Worm (Caenorhabditis elegans) whole organism, L4 larva: ENCODE data around the gene F58B4.2.

Experiments used
- D1046.2 ChIP-seq: fragments of 200-800 bp; sonication (Bioruptor generic); IDR thresholded peaks from 2 replicates; pipeline ENCODE4 v1.3.6; 2022; ENCODE audit warnings: missing genetic modification characterization, missing compliant biosample characterization
- F10B5.3 ChIP-seq: sonication (generic microtip); optimal IDR thresholded peaks from 2 replicates; lab custom pipeline; 2016; ENCODE audit warnings: mild to moderate bottlenecking, missing genetic modification characterization, missing compliant biosample characterization
- F44E2.7 ChIP-seq: fragments of 200-800 bp; sonication (Bioruptor generic); IDR thresholded peaks from 2 replicates; pipeline ENCODE4 v2.1.2; 2022; ENCODE audit warnings: missing genetic modification characterization, missing compliant biosample characterization
- R02D3.7 ChIP-seq: fragments of 150-350 bp; sonication (generic microtip); optimal IDR thresholded peaks from 3 replicates; lab custom pipeline; 2014; ENCODE audit warnings: missing biosample characterization, missing genetic modification characterization
- T26A8.4 ChIP-seq: fragments of 200-800 bp; sonication (Bioruptor generic); IDR thresholded peaks from 2 replicates; pipeline ENCODE4 v1.3.6; 2022; ENCODE audit warnings: missing genetic modification characterization, missing compliant biosample characterization
- Y48G9A.11 ChIP-seq: fragments of 200-800 bp; sonication (Bioruptor generic); IDR thresholded peaks from 2 replicates; pipeline ENCODE4 v1.3.6; 2022; ENCODE audit warnings: missing genetic modification reagents, missing genetic modification characterization, missing compliant biosample characterization
- Y5F2A.4 ChIP-seq: fragments of 200-800 bp; sonication (Bioruptor generic); optimal IDR thresholded peaks from 2 replicates; lab custom pipeline; 2018; ENCODE audit warnings: mild to moderate bottlenecking, missing genetic modification characterization, missing compliant biosample characterization
- Y75B8A.6 ChIP-seq: fragments of 200-800 bp; sonication (Bioruptor generic); IDR thresholded peaks from 2 replicates; pipeline ENCODE4 v1.3.6; 2022; ENCODE audit warnings: missing genetic modification reagents, missing genetic modification characterization, missing compliant biosample characterization
- ZK337.2 ChIP-seq: fragments of 200-800 bp; sonication (Bioruptor generic); IDR thresholded peaks from 2 replicates; pipeline ENCODE4 v1.3.6; 2022; ENCODE audit warnings: missing genetic modification reagents, missing genetic modification characterization, missing compliant biosample characterization
- ama-1 ChIP-seq: fragments of 150-350 bp; optimal IDR thresholded peaks from 2 replicates; lab custom pipeline; 2014; ENCODE audit warnings: inconsistent platforms, mixed read lengths
- arid-1 ChIP-seq: fragments of 200-800 bp; sonication (Bioruptor generic); conservative IDR thresholded peaks from 2 replicates; pipeline ENCODE4 v1.3.6; 2022; ENCODE audit warnings: missing genetic modification reagents, missing genetic modification characterization, missing compliant biosample characterization
- attf-4 ChIP-seq: sonication (generic microtip); optimal IDR thresholded peaks from 3 replicates; lab custom pipeline; 2017; ENCODE audit warnings: missing biosample characterization, missing genetic modification characterization
- ceh-20 ChIP-seq: fragments of 200-800 bp; sonication (Bioruptor generic); IDR thresholded peaks from 2 replicates; pipeline ENCODE4 v1.3.6; 2022; ENCODE audit warnings: missing genetic modification reagents, missing genetic modification characterization, missing compliant biosample characterization
- ceh-32 ChIP-seq: sonication (generic microtip); optimal IDR thresholded peaks from 2 replicates; lab custom pipeline; 2016; ENCODE audit warnings: mild to moderate bottlenecking, missing genetic modification characterization, missing compliant biosample characterization; ENCODE audit not compliant: poor library complexity
- ceh-62 ChIP-seq: sonication (generic microtip); optimal IDR thresholded peaks from 2 replicates; lab custom pipeline; 2017; ENCODE audit warnings: missing biosample characterization, missing genetic modification characterization
- dmd-8 ChIP-seq: fragments of 200-800 bp; sonication (Bioruptor generic); IDR thresholded peaks from 2 replicates; pipeline ENCODE4 v1.3.6; 2022; ENCODE audit warnings: missing genetic modification characterization, missing compliant biosample characterization
- dpl-1 ChIP-seq: fragments of 150-350 bp; optimal IDR thresholded peaks from 2 replicates; lab custom pipeline; 2014; ENCODE audit warnings: missing biosample characterization, missing genetic modification reagents, missing genetic modification characterization
- duxl-1 ChIP-seq: sonication (generic microtip); optimal IDR thresholded peaks from 2 replicates; lab custom pipeline; 2016; ENCODE audit warnings: mild to moderate bottlenecking, missing genetic modification characterization, moderate library complexity, missing compliant biosample characterization; ENCODE audit not compliant: poor library complexity
- egl-43 ChIP-seq: fragments of 200-800 bp; sonication (Bioruptor generic); IDR thresholded peaks from 2 replicates; pipeline ENCODE4 v1.3.6; 2022; ENCODE audit warnings: missing genetic modification reagents, missing genetic modification characterization, missing compliant biosample characterization
- fkh-10 ChIP-seq: fragments of 150-350 bp; optimal IDR thresholded peaks from 2 replicates; lab custom pipeline; 2014; ENCODE audit warnings: missing biosample characterization, missing genetic modification reagents, missing genetic modification characterization
- fos-1 ChIP-seq: fragments of 150-350 bp; optimal IDR thresholded peaks from 2 replicates; lab custom pipeline; 2014; ENCODE audit warnings: missing biosample characterization, missing genetic modification characterization
- hif-1 ChIP-seq, 2 experiments: sonication (generic microtip); optimal IDR thresholded peaks; 2 replicates each; lab custom pipeline; 2016 to 2017; ENCODE audit warnings: missing compliant biosample characterization in 2 of 2, missing genetic modification characterization in 2 of 2, missing genetic modification reagents in 2 of 2, missing genotype in 2 of 2, mild to moderate bottlenecking in 1 of 2
- hlh-30 ChIP-seq: sonication (generic microtip); optimal IDR thresholded peaks from 2 replicates; lab custom pipeline; 2017; ENCODE audit warnings: antibody characterized with exemption, mild to moderate bottlenecking, missing genetic modification characterization, missing compliant biosample characterization; ENCODE audit not compliant: insufficient read depth
- hmg-1.1 ChIP-seq: fragments of 200-800 bp; sonication (Bioruptor generic); IDR thresholded peaks from 2 replicates; pipeline ENCODE4 v1.3.6; 2022; ENCODE audit warnings: missing genetic modification reagents, missing genetic modification characterization, missing compliant biosample characterization
- lin-29 ChIP-seq: fragments of 200-800 bp; sonication (Bioruptor generic); IDR thresholded peaks from 2 replicates; pipeline ENCODE4 v1.3.6; 2022; ENCODE audit warnings: missing genetic modification reagents, missing genetic modification characterization, missing compliant biosample characterization
- lin-38 ChIP-seq: fragments of 200-800 bp; sonication (Bioruptor generic); IDR thresholded peaks from 2 replicates; pipeline ENCODE4 v1.3.6; 2022; ENCODE audit warnings: missing genetic modification reagents, missing genetic modification characterization, missing compliant biosample characterization
- lsy-2 ChIP-seq, 2 experiments: fragments of 150-350 bp in 1 of 2; sonication (generic microtip) in 1 of 2; optimal IDR thresholded peaks; 2 replicates each; lab custom pipeline; 2014 to 2017; ENCODE audit warnings: missing biosample characterization in 2 of 2, missing genetic modification characterization in 2 of 2
- madf-9 ChIP-seq: fragments of 200-800 bp; sonication (Bioruptor generic); conservative IDR thresholded peaks from 2 replicates; pipeline ENCODE4 v1.3.6; 2022; ENCODE audit warnings: missing genetic modification reagents, missing genetic modification characterization, missing compliant biosample characterization
- mdl-1 ChIP-seq, 2 experiments: fragments of 150-350 bp in 1 of 2; sonication (generic microtip) in 1 of 2; optimal IDR thresholded peaks; 2 replicates each; lab custom pipeline; 2014 to 2017; ENCODE audit warnings: missing biosample characterization in 2 of 2, missing genetic modification characterization in 2 of 2
- mep-1 ChIP-seq: fragments of 150-350 bp; sonication (generic microtip); optimal IDR thresholded peaks from 3 replicates; lab custom pipeline; 2014; ENCODE audit warnings: missing biosample characterization, missing genetic modification characterization
- mxl-3 ChIP-seq: fragments of 200-800 bp; sonication (Bioruptor generic); optimal IDR thresholded peaks from 2 replicates; lab custom pipeline; 2018; ENCODE audit warnings: mild to moderate bottlenecking, missing genetic modification characterization, missing compliant biosample characterization
- nhr-111 ChIP-seq: fragments of 200-800 bp; sonication (Bioruptor generic); optimal IDR thresholded peaks from 2 replicates; lab custom pipeline; 2018; ENCODE audit warnings: mild to moderate bottlenecking, missing genetic modification characterization, missing compliant biosample characterization
- nhr-237 ChIP-seq: sonication (generic microtip); optimal IDR thresholded peaks from 2 replicates; lab custom pipeline; 2017; ENCODE audit warnings: missing biosample characterization, missing genetic modification characterization
- nhr-25 ChIP-seq: sonication (generic microtip); optimal IDR thresholded peaks from 2 replicates; lab custom pipeline; 2017; ENCODE audit warnings: missing genetic modification characterization, mild to moderate bottlenecking, missing compliant biosample characterization, antibody characterized with exemption, moderate library complexity, borderline replicate concordance; ENCODE audit not compliant: insufficient read depth
- nhr-42 ChIP-seq: fragments of 200-800 bp; sonication (Bioruptor generic); IDR thresholded peaks from 2 replicates; pipeline ENCODE4 v1.3.6; 2022; ENCODE audit warnings: missing genetic modification characterization, missing compliant biosample characterization
- nhr-48 ChIP-seq: sonication (generic microtip); optimal IDR thresholded peaks from 2 replicates; lab custom pipeline; 2016; ENCODE audit warnings: mild to moderate bottlenecking, missing genetic modification characterization, missing compliant biosample characterization
- nhr-77 ChIP-seq: fragments of 150-350 bp; optimal IDR thresholded peaks from 2 replicates; lab custom pipeline; 2014; ENCODE audit warnings: missing biosample characterization, missing genetic modification characterization
- pha-4 ChIP-seq, 2 experiments: fragments of 150-350 bp in 1 of 2; fragments of 200-800 bp in 1 of 2; sonication (Bioruptor generic) in 1 of 2; IDR thresholded peaks in 1 of 2; optimal IDR thresholded peaks in 1 of 2; 2 replicates each; pipeline versions ENCODE4 v1.3.6 to Lab custom; 2014 to 2022; ENCODE audit warnings: missing genetic modification characterization in 2 of 2, missing genetic modification reagents in 2 of 2, missing biosample characterization in 1 of 2, missing compliant biosample characterization in 1 of 2
- pqm-1 ChIP-seq: sonication (generic microtip); optimal IDR thresholded peaks from 2 replicates; lab custom pipeline; 2017; ENCODE audit warnings: missing biosample characterization, missing genetic modification characterization
- rbr-2 ChIP-seq: sonication (generic microtip); optimal IDR thresholded peaks from 2 replicates; lab custom pipeline; 2016; ENCODE audit warnings: missing genotype, missing genetic modification characterization, missing compliant biosample characterization
- saeg-2 ChIP-seq: fragments of 200-800 bp; sonication (Bioruptor generic); IDR thresholded peaks from 2 replicates; pipeline ENCODE4 v1.3.6; 2022; ENCODE audit warnings: missing genetic modification reagents, missing genetic modification characterization, missing compliant biosample characterization
- set-16 ChIP-seq: fragments of 200-800 bp; sonication (Bioruptor generic); IDR thresholded peaks from 2 replicates; pipeline ENCODE4 v1.3.6; 2022; ENCODE audit warnings: missing genetic modification reagents, missing genetic modification characterization, missing compliant biosample characterization
- spr-1 ChIP-seq: sonication (generic microtip); optimal IDR thresholded peaks from 2 replicates; lab custom pipeline; 2016; ENCODE audit warnings: mild to moderate bottlenecking, missing genetic modification characterization, missing compliant biosample characterization
- tag-97 ChIP-seq: fragments of 200-800 bp; sonication (Bioruptor generic); IDR thresholded peaks from 2 replicates; pipeline ENCODE4 v1.3.6; 2022; ENCODE audit warnings: missing genetic modification characterization, missing compliant biosample characterization
- unc-130 ChIP-seq: sonication (generic microtip); optimal IDR thresholded peaks from 2 replicates; lab custom pipeline; 2016; ENCODE audit warnings: missing genetic modification reagents, missing genetic modification characterization, missing compliant biosample characterization
- unc-39 ChIP-seq: sonication (generic microtip); optimal IDR thresholded peaks from 2 replicates; lab custom pipeline; 2017; ENCODE audit warnings: missing biosample characterization, missing genetic modification characterization
- unc-62 ChIP-seq, 3 experiments: fragments of 150-350 bp in 1 of 3; sonication (generic microtip); optimal IDR thresholded peaks in 2 of 3; peaks in 1 of 3; 1 replicate in 1 of 3; 2 replicates in 2 of 3; lab custom pipeline; 2014 to 2017; ENCODE audit warnings: missing biosample characterization in 3 of 3, missing genetic modification characterization in 3 of 3, missing genetic modification reagents in 3 of 3, missing genotype in 1 of 3
- vab-7 ChIP-seq: fragments of 200-800 bp; sonication (Bioruptor generic); IDR thresholded peaks from 2 replicates; pipeline ENCODE4 v1.3.6; 2022; ENCODE audit warnings: missing genetic modification reagents, missing genetic modification characterization, missing compliant biosample characterization
- zfp-2 ChIP-seq: sonication (generic microtip); optimal IDR thresholded peaks from 2 replicates; lab custom pipeline; 2016; ENCODE audit warnings: mild to moderate bottlenecking, missing genetic modification characterization, missing compliant biosample characterization
- ztf-7 ChIP-seq: fragments of 150-350 bp; optimal IDR thresholded peaks from 2 replicates; lab custom pipeline; 2014; ENCODE audit warnings: missing biosample characterization, missing genetic modification characterization

Gene F58B4.2

ce11 chrV:10961448-10961870 lies 43.2 kb upstream of the F58B4.2 start (continued):
- TF ChIP-seq nhr-111 (GFP tag; lab: Kevin White, UChicago) (no peak), lin-38 (peak; percentile 60), pqm-1 (tag; lab: Kevin White, UChicago) (no peak), unc-130 (no peak), arid-1 (GFP tag; lab: Robert Waterston, UW) (0 out of 2 replicates have a peak, but pooled peaks have one; percentile 19), hlh-30 (tag; lab: Kevin White, UChicago) (no peak), ceh-20 (GFP tag; lab: Robert Waterston, UW) (peak; percentile 56), attf-4 (no peak), T26A8.4 (GFP tag; lab: Robert Waterston, UW) (no peak), mxl-3 (GFP tag; lab: Kevin White, UChicago) (peak; percentile 29), pha-4 (GFP tag; IDR thresholded peaks at IDR 0.05; lab: Robert Waterston, UW) (no peak), pha-4 (tag; optimal IDR thresholded peaks at IDR 0.05; lab: Kevin White, UChicago) (no peak), saeg-2 (GFP tag; lab: Robert Waterston, UW) (no peak), spr-1 (tag; lab: Kevin White, UChicago) (no peak), fkh-10 (GFP tag; lab: Kevin White, UChicago) (peak; percentile 89), zfp-2 (tag; lab: Kevin White, UChicago) (no peak), ceh-62 (tag; lab: Kevin White, UChicago) (no peak), ztf-7 (tag; lab: Kevin White, UChicago) (no peak), hif-1 (tag; optimal IDR thresholded peaks at IDR 0.05; lab: Kevin White, UChicago) (peak in 1 of 2 experiments; percentile 66), nhr-48 (tag; lab: Kevin White, UChicago) (peak; percentile 40), lin-29 (GFP tag; lab: Robert Waterston, UW) (no peak), nhr-25 (tag; lab: Kevin White, UChicago) (no peak), unc-62 (GFP tag; optimal IDR thresholded peaks at IDR 0.05 in 1 of 2; lab: Kevin White, UChicago) (no peak), unc-62 (tag; optimal IDR thresholded peaks at IDR 0.05; lab: Kevin White, UChicago) (no peak), R02D3.7 (tag; lab: Kevin White, UChicago) (no peak), vab-7 (GFP tag; lab: Robert Waterston, UW) (no peak), dpl-1 (GFP tag; lab: Kevin White, UChicago) (peak; percentile 6), madf-9 (no peak), unc-39 (tag; lab: Kevin White, UChicago) (no peak), F44E2.7 (GFP tag; lab: Robert Waterston, UW) (no peak), D1046.2 (GFP tag; lab: Robert Waterston, UW) (0 out of 2 replicates have a peak, but pooled peaks have one; percentile 10), ama-1 (lab: Kevin White, UChicago) (peak; percentile 6), nhr-77 (tag; lab: Kevin White, UChicago) (no peak), mep-1 (tag; lab: Kevin White, UChicago) (peak; percentile 60), hmg-1.1 (GFP tag; lab: Robert Waterston, UW) (peak; percentile 64; the same call in 1 of the 2 replicates), fos-1 (tag; lab: Kevin White, UChicago) (no peak), ZK337.2 (no peak), Y48G9A.11 (GFP tag; lab: Robert Waterston, UW) (no peak), nhr-42 (GFP tag; lab: Robert Waterston, UW) (peak; percentile 65; the same call in 1 of the 2 replicates), rbr-2 (tag; lab: Kevin White, UChicago) (peak; percentile 65), egl-43 (GFP tag; lab: Robert Waterston, UW) (0 out of 2 replicates have a peak, but pooled peaks have one; percentile 50), duxl-1 (no peak), ceh-32 (tag; lab: Kevin White, UChicago) (no peak), lsy-2 (tag; optimal IDR thresholded peaks at IDR 0.05; lab: Kevin White, UChicago) (peak; percentile 24 to 57), dmd-8 (GFP tag; lab: Robert Waterston, UW) (no peak), tag-97 (GFP tag; lab: Robert Waterston, UW) (no peak), Y5F2A.4 (GFP tag; lab: Kevin White, UChicago) (no peak), F10B5.3 (no peak), set-16 (GFP tag; lab: Robert Waterston, UW) (peak; percentile 45), nhr-237 (tag; lab: Kevin White, UChicago) (no peak), Y75B8A.6 (GFP tag; lab: Robert Waterston, UW) (no peak), mdl-1 (tag; optimal IDR thresholded peaks at IDR 0.05; lab: Kevin White, UChicago) (peak in 1 of 2 experiments; percentile 2)
